Fruit fly (Drosophila melanogaster) whole organism, prepupa: Measurements from ENCODE around the gene Wdfy2.

Source experiments
- CG10669 ChIP-seq: fragments of 200-800 bp; sonication (Bioruptor generic); optimal IDR thresholded peaks from 3 replicates; lab custom pipeline; 2018; ENCODE audit warnings: missing biosample characterization, mild to moderate bottlenecking, missing genetic modification characterization, moderate library complexity
- CG15336 ChIP-seq: fragments of 200-800 bp; sonication (Bioruptor generic); IDR thresholded peaks from 2 replicates; pipeline ENCODE4 v1.3.6; 2022; ENCODE audit warnings: missing biosample characterization, missing genetic modification characterization
- Eip78C ChIP-seq: fragments of 200-800 bp; sonication (Bioruptor generic); peaks from one replicate; lab custom pipeline; 2016; ENCODE audit warnings: missing biosample characterization, missing genetic modification characterization
- Eip93F ChIP-seq: fragments of 200-800 bp; sonication (Bioruptor generic); optimal IDR thresholded peaks from 2 replicates; lab custom pipeline; 2016; ENCODE audit warnings: missing biosample characterization, mild to moderate bottlenecking, missing genetic modification characterization

DNA sequence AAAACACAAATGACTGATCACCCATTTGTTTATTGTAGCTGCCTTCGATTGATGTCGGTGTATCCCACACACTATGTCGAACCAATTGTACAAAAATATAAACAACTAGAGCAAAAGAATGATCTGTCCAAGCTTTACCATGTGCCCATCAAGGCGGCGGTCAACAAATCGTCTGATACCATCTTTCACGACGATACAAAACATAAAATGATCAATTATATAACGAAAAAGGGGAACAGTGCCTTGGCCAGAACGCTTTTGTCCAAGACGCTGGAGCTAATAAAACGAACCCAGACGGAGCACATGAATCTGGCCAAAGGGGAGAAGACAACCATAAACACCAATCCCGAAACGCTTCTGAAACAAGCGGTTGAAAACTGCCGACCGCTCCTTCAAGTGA is 36.3 kb upstream of the Wdfy2 start:
- TF ChIP-seq Eip93F (GFP tag; lab: Kevin White, UChicago): no peak
- no peak for TF ChIP-seq Eip78C (GFP tag; lab: Kevin White, UChicago)
- no peak for TF ChIP-seq CG10669 (GFP tag; lab: Kevin White, UChicago)
- no peak for TF ChIP-seq CG15336 (GFP tag; lab: Robert Waterston, UW)
